Fruit fly (Drosophila melanogaster): ENCODE measurements around the gene CG34028.
A peak's percentile ranks its signal among the peaks of the same experiment; 100 is the strongest.

CG34028 gene

dm6 chrX:9500805-9501281 is 10.5 kb upstream of the CG34028 start:
- TF ChIP-seq Hr83 (GFP tag; optimal IDR thresholded peaks at IDR 0.05; ENCODE audit: poor library complexity, severe bottlenecking) (no peak), Jra (GFP tag; optimal IDR thresholded peaks at IDR 0.05) (no peak), Rel (GFP tag; optimal IDR thresholded peaks at IDR 0.05) (no peak), Rel (tag; optimal IDR thresholded peaks at IDR 0.05) (no peak), rgr (GFP tag; optimal IDR thresholded peaks at IDR 0.05) (no peak), sage (GFP tag; optimal IDR thresholded peaks at IDR 0.05) (no peak), OdsH (GFP tag; optimal IDR thresholded peaks at IDR 0.05) (no peak), CG9705 (GFP tag; optimal IDR thresholded peaks at IDR 0.05) (no peak), pan (optimal IDR thresholded peaks at IDR 0.05) (no peak), sv (GFP tag; optimal IDR thresholded peaks at IDR 0.05) (no peak), HLH106 (tag; optimal IDR thresholded peaks at IDR 0.05) (no peak)

dm6 chrX:9502286-9502685 is 9.0 kb upstream of the CG34028 start:
- TF ChIP-seq ey (GFP tag; optimal IDR thresholded peaks at IDR 0.05) = no peak
- TF ChIP-seq brk (GFP tag; optimal IDR thresholded peaks at IDR 0.05) = peak; percentile 43

dm6 chrX:9520175-9520574 is 8.9 kb downstream of the CG34028 start:
- TF ChIP-seq ey (GFP tag; optimal IDR thresholded peaks at IDR 0.05) = no peak
- TF ChIP-seq Hr78 (GFP tag; optimal IDR thresholded peaks at IDR 0.05) = no peak
- TF ChIP-seq Sp1 (GFP tag; optimal IDR thresholded peaks at IDR 0.05) = no peak
- no peak for TF ChIP-seq jim (GFP tag; optimal IDR thresholded peaks at IDR 0.05)
- no peak for TF ChIP-seq dmrt93B (GFP tag; optimal IDR thresholded peaks at IDR 0.05)
- TF ChIP-seq Abd-B (GFP tag; optimal IDR thresholded peaks at IDR 0.05) = no peak
- TF ChIP-seq lola (GFP tag; optimal IDR thresholded peaks at IDR 0.05) = no peak
- no peak for TF ChIP-seq Myc (optimal IDR thresholded peaks at IDR 0.05)
- TF ChIP-seq Dif (GFP tag; optimal IDR thresholded peaks at IDR 0.05; ENCODE audit: partially characterized antibody) = no peak
- TF ChIP-seq br (GFP tag; optimal IDR thresholded peaks at IDR 0.05) = no peak
- TF ChIP-seq CrebA (GFP tag; optimal IDR thresholded peaks at IDR 0.05; ENCODE audit: borderline replicate concordance) = no peak
- TF ChIP-seq woc (GFP tag; optimal IDR thresholded peaks at IDR 0.05) = no peak
- TF ChIP-seq Dfd (GFP tag; optimal IDR thresholded peaks at IDR 0.05) = no peak
- TF ChIP-seq pan (optimal IDR thresholded peaks at IDR 0.05) = no peak
- TF ChIP-seq Hnf4 (GFP tag; optimal IDR thresholded peaks at IDR 0.05) = no peak

DNA sequence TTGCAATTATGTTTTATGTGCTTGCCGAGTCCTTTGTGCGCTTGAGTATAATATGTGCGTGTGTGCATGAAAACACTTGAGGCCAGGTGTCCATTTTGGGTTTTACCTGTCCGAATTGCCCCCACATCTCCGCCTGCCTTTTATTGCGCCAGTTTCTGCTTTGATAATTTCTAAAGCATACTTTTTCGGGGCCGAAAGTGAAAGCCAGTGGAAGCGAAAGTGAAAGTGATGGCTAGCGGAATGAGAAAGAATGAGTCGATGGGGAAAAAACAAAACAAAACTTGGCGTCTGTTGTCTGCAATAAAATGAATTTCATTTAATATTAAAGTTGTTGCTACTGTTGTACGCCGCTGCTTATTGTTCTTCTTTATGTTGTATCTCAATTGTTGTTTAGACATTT is 12.2 kb downstream of the CG34028 start:
- TF ChIP-seq brk (GFP tag; optimal IDR thresholded peaks at IDR 0.05) (no peak), OdsH (GFP tag; optimal IDR thresholded peaks at IDR 0.05) (no peak), GATAd (GFP tag; optimal IDR thresholded peaks at IDR 0.05) (no peak), Dfd (GFP tag; optimal IDR thresholded peaks at IDR 0.05) (no peak), sage (GFP tag; optimal IDR thresholded peaks at IDR 0.05) (no peak), dmrt93B (GFP tag; optimal IDR thresholded peaks at IDR 0.05) (no peak), CG9705 (GFP tag; optimal IDR thresholded peaks at IDR 0.05) (no peak), foxo (GFP tag; optimal IDR thresholded peaks at IDR 0.05) (no peak), Jra (GFP tag; optimal IDR thresholded peaks at IDR 0.05) (no peak), h (GFP tag; optimal IDR thresholded peaks at IDR 0.05) (no peak), Abd-B (GFP tag; optimal IDR thresholded peaks at IDR 0.05) (no peak), dsf (GFP tag; optimal IDR thresholded peaks at IDR 0.05; ENCODE audit: borderline replicate concordance) (no peak), Sp1 (GFP tag; optimal IDR thresholded peaks at IDR 0.05) (no peak), pan (optimal IDR thresholded peaks at IDR 0.05) (no peak), woc (GFP tag; optimal IDR thresholded peaks at IDR 0.05) (no peak)

dm6 chrX:9531869-9532268 is 20.5 kb downstream of the CG34028 start:
- no peak for TF ChIP-seq dsf (GFP tag; optimal IDR thresholded peaks at IDR 0.05; ENCODE audit: borderline replicate concordance)
- TF ChIP-seq woc (GFP tag; optimal IDR thresholded peaks at IDR 0.05) = no peak
- no peak for TF ChIP-seq N (GFP tag; optimal IDR thresholded peaks at IDR 0.05)
- no peak for TF ChIP-seq GATAd (GFP tag; optimal IDR thresholded peaks at IDR 0.05)
- TF ChIP-seq fru (GFP tag; optimal IDR thresholded peaks at IDR 0.05) = no peak
- TF ChIP-seq foxo (GFP tag; optimal IDR thresholded peaks at IDR 0.05) = no peak

- no peak for TF ChIP-seq tai (GFP tag; optimal IDR thresholded peaks at IDR 0.05)
- TF ChIP-seq OdsH (GFP tag; optimal IDR thresholded peaks at IDR 0.05) = no peak
- TF ChIP-seq CG32264 (GFP tag; optimal IDR thresholded peaks at IDR 0.05) = no peak
- TF ChIP-seq Dfd (GFP tag; optimal IDR thresholded peaks at IDR 0.05) = peak; percentile 54
- no peak for TF ChIP-seq Sp1 (GFP tag; optimal IDR thresholded peaks at IDR 0.05)
- no peak for TF ChIP-seq foxo (GFP tag; optimal IDR thresholded peaks at IDR 0.05)
- no peak for TF ChIP-seq N (GFP tag; optimal IDR thresholded peaks at IDR 0.05)
- TF ChIP-seq psq (GFP tag; optimal IDR thresholded peaks at IDR 0.05) = no peak
These were observed 21.1 kb downstream of the CG34028 start for dm6 chrX:9532453-9532852.

Data from whole organism, wandering third instar larva.